1 fruit fly cellular context compared by ENCODE assay signal in genomic region chrX:17249326-17249725, dm6.
A peak's percentile ranks its signal among the peaks of the same experiment; 100 is the strongest.
TF ChIP-seq lines count a peak whose summit lies in the region.

Gene CG8675 (minus strand): TSS chrX:17249502.

TF ChIP-seq in whole organism, embryonic, 481 proteins besides CTCF, POLR2A, EP300 and RAD21 (continued from another document and continues in another):
- TF ChIP-seq ems (GFP tag; optimal IDR thresholded peaks at IDR 0.05; lab: Kevin White, UChicago): no peak
- TF ChIP-seq CG2116 (GFP tag; optimal IDR thresholded peaks at IDR 0.05; lab: Kevin White, UChicago): peak; percentile 9
- TF ChIP-seq CG31365 (tag; optimal IDR thresholded peaks at IDR 0.05; lab: Kevin White, UChicago): no peak
- TF ChIP-seq schlank (tag; optimal IDR thresholded peaks at IDR 0.05; lab: Kevin White, UChicago): no peak
- no peak for TF ChIP-seq Chrac-16 (GFP tag; optimal IDR thresholded peaks at IDR 0.05; lab: Kevin White, UChicago)
- no peak for TF ChIP-seq emc (GFP tag; optimal IDR thresholded peaks at IDR 0.05; lab: Kevin White, UChicago)
- no peak for TF ChIP-seq row (GFP tag; IDR thresholded peaks at IDR 0.05; lab: Robert Waterston, UW)
- no peak for TF ChIP-seq HLH54F (GFP tag; optimal IDR thresholded peaks at IDR 0.05; lab: Kevin White, UChicago)
- TF ChIP-seq PHDP (tag; optimal IDR thresholded peaks at IDR 0.05; lab: Kevin White, UChicago): no peak
- TF ChIP-seq aop (GFP tag; IDR thresholded peaks at IDR 0.05; lab: Robert Waterston, UW): no peak
- no peak for TF ChIP-seq CG33557 (GFP tag; optimal IDR thresholded peaks at IDR 0.05; lab: Kevin White, UChicago)
- TF ChIP-seq trh (GFP tag; optimal IDR thresholded peaks at IDR 0.05; lab: Kevin White, UChicago): no peak
- peak; percentile 1 for TF ChIP-seq Abd-B (GFP tag; optimal IDR thresholded peaks at IDR 0.05; lab: Kevin White, UChicago)
- no peak for TF ChIP-seq ci (GFP tag; IDR thresholded peaks at IDR 0.05; lab: Robert Waterston, UW)
- TF ChIP-seq BEAF-32 (GFP tag; optimal IDR thresholded peaks at IDR 0.05; lab: Kevin White, UChicago): peak; percentile 33
- TF ChIP-seq da (GFP tag; optimal IDR thresholded peaks at IDR 0.05; lab: Kevin White, UChicago): no peak
- peak; percentile 14 for TF ChIP-seq Sry-δ (GFP tag; optimal IDR thresholded peaks at IDR 0.05; lab: Kevin White, UChicago)
- no peak for TF ChIP-seq Hmr (GFP tag; optimal IDR thresholded peaks at IDR 0.05; lab: Kevin White, UChicago)
- TF ChIP-seq CG11723 (GFP tag; optimal IDR thresholded peaks at IDR 0.05; lab: Kevin White, UChicago): no peak
- TF ChIP-seq Vsx1 (GFP tag; optimal IDR thresholded peaks at IDR 0.05; lab: Kevin White, UChicago): no peak
- no peak for TF ChIP-seq CG10565 (GFP tag; optimal IDR thresholded peaks at IDR 0.05; lab: Kevin White, UChicago)
- no peak for TF ChIP-seq lov (optimal IDR thresholded peaks at IDR 0.05; lab: Kevin White, UChicago)
- TF ChIP-seq lov (GFP tag; IDR thresholded peaks at IDR 0.05; lab: Robert Waterston, UW): no peak
- no peak for TF ChIP-seq CG8281 (tag; optimal IDR thresholded peaks at IDR 0.05; lab: Kevin White, UChicago)
- no peak for TF ChIP-seq Hr3 (GFP tag; optimal IDR thresholded peaks at IDR 0.05; lab: Kevin White, UChicago)
- TF ChIP-seq bsh (GFP tag; optimal IDR thresholded peaks at IDR 0.05; lab: Kevin White, UChicago): no peak
- TF ChIP-seq Hand (GFP tag; optimal IDR thresholded peaks at IDR 0.05; lab: Kevin White, UChicago): no peak
- TF ChIP-seq lbe (GFP tag; optimal IDR thresholded peaks at IDR 0.05; lab: Kevin White, UChicago): no peak
- peak; percentile 99 for TF ChIP-seq CG6654 (GFP tag; optimal IDR thresholded peaks at IDR 0.05; lab: Kevin White, UChicago)
- TF ChIP-seq Dek (tag; optimal IDR thresholded peaks at IDR 0.05; lab: Kevin White, UChicago): no peak
- TF ChIP-seq gcm2 (GFP tag; optimal IDR thresholded peaks at IDR 0.05; lab: Kevin White, UChicago): no peak
- no peak for TF ChIP-seq tup (GFP tag; optimal IDR thresholded peaks at IDR 0.05; lab: Kevin White, UChicago)
- TF ChIP-seq Hr51 (GFP tag; optimal IDR thresholded peaks at IDR 0.05; lab: Kevin White, UChicago): no peak
- no peak for TF ChIP-seq gsb-n (tag; optimal IDR thresholded peaks at IDR 0.05; lab: Kevin White, UChicago)
- peak; percentile 92 for TF ChIP-seq gfzf (GFP tag; optimal IDR thresholded peaks at IDR 0.05; lab: Kevin White, UChicago)
- no peak for TF ChIP-seq croc (GFP tag; conservative IDR thresholded peaks at IDR 0.05; lab: Robert Waterston, UW)
- TF ChIP-seq CG10979 (tag; optimal IDR thresholded peaks at IDR 0.05; lab: Kevin White, UChicago): no peak
- peak; percentile 67 for TF ChIP-seq dm (GFP tag; optimal IDR thresholded peaks at IDR 0.05; lab: Kevin White, UChicago)
- TF ChIP-seq org-1 (GFP tag; optimal IDR thresholded peaks at IDR 0.05; lab: Kevin White, UChicago): no peak
- TF ChIP-seq ash1 (GFP tag; optimal IDR thresholded peaks at IDR 0.05; lab: Kevin White, UChicago): no peak
- no peak for TF ChIP-seq CG6683 (GFP tag; optimal IDR thresholded peaks at IDR 0.05; lab: Kevin White, UChicago)
- no peak for TF ChIP-seq Hsf (GFP tag; optimal IDR thresholded peaks at IDR 0.05; lab: Kevin White, UChicago)
- TF ChIP-seq CG13894 (tag; optimal IDR thresholded peaks at IDR 0.05; lab: Kevin White, UChicago): no peak
- TF ChIP-seq CG7357 (GFP tag; IDR thresholded peaks at IDR 0.05; lab: Robert Waterston, UW): no peak
- no peak for TF ChIP-seq H15 (GFP tag; IDR thresholded peaks at IDR 0.05; lab: Robert Waterston, UW)
- no peak for TF ChIP-seq yki (optimal IDR thresholded peaks at IDR 0.05; lab: Kevin White, UChicago)
- TF ChIP-seq slp2 (GFP tag; optimal IDR thresholded peaks at IDR 0.05; lab: Kevin White, UChicago): no peak
- TF ChIP-seq hbn (GFP tag; IDR thresholded peaks at IDR 0.05; lab: Robert Waterston, UW; ENCODE audit: partially characterized antibody): no peak
- TF ChIP-seq CG1647 (GFP tag; optimal IDR thresholded peaks at IDR 0.05; lab: Kevin White, UChicago): no peak
- no peak for TF ChIP-seq fru (optimal IDR thresholded peaks at IDR 0.05; lab: Kevin White, UChicago)
- TF ChIP-seq sc (optimal IDR thresholded peaks at IDR 0.05; lab: Kevin White, UChicago): no peak
- no peak for TF ChIP-seq sc (GFP tag; optimal IDR thresholded peaks at IDR 0.05; lab: Kevin White, UChicago)
- TF ChIP-seq CG10147 (GFP tag; optimal IDR thresholded peaks at IDR 0.05; lab: Kevin White, UChicago): no peak
- no peak for TF ChIP-seq CG15696 (tag; optimal IDR thresholded peaks at IDR 0.05; lab: Kevin White, UChicago)
- TF ChIP-seq pho (GFP tag; optimal IDR thresholded peaks at IDR 0.05; lab: Kevin White, UChicago): no peak
- no peak for TF ChIP-seq GATAe (GFP tag; conservative IDR thresholded peaks at IDR 0.05; lab: Robert Waterston, UW)
- no peak for TF ChIP-seq fd102C (GFP tag; optimal IDR thresholded peaks at IDR 0.05; lab: Kevin White, UChicago)
- no peak for TF ChIP-seq Dip2 (GFP tag; IDR thresholded peaks at IDR 0.05; lab: Robert Waterston, UW)
- no peak for TF ChIP-seq B-H1 (GFP tag; IDR thresholded peaks at IDR 0.05; lab: Robert Waterston, UW)
- TF ChIP-seq CG6813 (GFP tag; optimal IDR thresholded peaks at IDR 0.05; lab: Kevin White, UChicago): no peak
- no peak for TF ChIP-seq disco-r (GFP tag; optimal IDR thresholded peaks at IDR 0.05; lab: Kevin White, UChicago)
- TF ChIP-seq Mad (GFP tag; optimal IDR thresholded peaks at IDR 0.05; lab: Kevin White, UChicago): no peak
- no peak for TF ChIP-seq nerfin-2 (GFP tag; IDR thresholded peaks at IDR 0.05; lab: Robert Waterston, UW; ENCODE audit: partially characterized antibody)
- TF ChIP-seq her (GFP tag; optimal IDR thresholded peaks at IDR 0.05; lab: Kevin White, UChicago): no peak
- no peak for TF ChIP-seq CG10543 (GFP tag; optimal IDR thresholded peaks at IDR 0.05; lab: Kevin White, UChicago)
- no peak for TF ChIP-seq CG8924 (tag; optimal IDR thresholded peaks at IDR 0.05; lab: Kevin White, UChicago)
- no peak for TF ChIP-seq CG8944 (GFP tag; optimal IDR thresholded peaks at IDR 0.05; lab: Kevin White, UChicago)
- TF ChIP-seq CG2120 (GFP tag; optimal IDR thresholded peaks at IDR 0.05; lab: Kevin White, UChicago): no peak
- TF ChIP-seq ind (GFP tag; optimal IDR thresholded peaks at IDR 0.05; lab: Kevin White, UChicago): no peak
- no peak for TF ChIP-seq Spps (tag; optimal IDR thresholded peaks at IDR 0.05; lab: Kevin White, UChicago)
- no peak for TF ChIP-seq CG2889 (GFP tag; IDR thresholded peaks at IDR 0.05; lab: Robert Waterston, UW)
- no peak for TF ChIP-seq NC2β (GFP tag; optimal IDR thresholded peaks at IDR 0.05; lab: Kevin White, UChicago)
- TF ChIP-seq gt (GFP tag; IDR thresholded peaks at IDR 0.05; lab: Robert Waterston, UW): no peak
- no peak for TF ChIP-seq Dad (GFP tag; optimal IDR thresholded peaks at IDR 0.05; lab: Kevin White, UChicago)
- TF ChIP-seq trem (tag; optimal IDR thresholded peaks at IDR 0.05; lab: Kevin White, UChicago): peak; percentile 4
- TF ChIP-seq CG6791 (GFP tag; IDR thresholded peaks at IDR 0.05; lab: Robert Waterston, UW; ENCODE audit: partially characterized antibody): 0 out of 3 replicates have a peak, but pooled peaks have one; percentile 41
- TF ChIP-seq CG17568 (GFP tag; optimal IDR thresholded peaks at IDR 0.05; lab: Kevin White, UChicago): no peak
- TF ChIP-seq CG31388 (GFP tag; optimal IDR thresholded peaks at IDR 0.05; lab: Kevin White, UChicago): no peak
- TF ChIP-seq Mrtf (GFP tag; IDR thresholded peaks at IDR 0.05; lab: Robert Waterston, UW): no peak
- no peak for TF ChIP-seq CG4282 (GFP tag; optimal IDR thresholded peaks at IDR 0.05; lab: Kevin White, UChicago)
- peak; percentile 16 for TF ChIP-seq CG2712 (tag; optimal IDR thresholded peaks at IDR 0.05; lab: Kevin White, UChicago)
- TF ChIP-seq dysf (GFP tag; IDR thresholded peaks at IDR 0.05; lab: Robert Waterston, UW): no peak
- no peak for TF ChIP-seq ro (GFP tag; IDR thresholded peaks at IDR 0.05; lab: Robert Waterston, UW)
- TF ChIP-seq CG1233 (GFP tag; optimal IDR thresholded peaks at IDR 0.05; lab: Kevin White, UChicago): no peak
- TF ChIP-seq CG8765 (GFP tag; IDR thresholded peaks at IDR 0.05; lab: Robert Waterston, UW): no peak
- no peak for TF ChIP-seq fd64A (GFP tag; optimal IDR thresholded peaks at IDR 0.05; lab: Kevin White, UChicago)
- TF ChIP-seq CrebB (tag; optimal IDR thresholded peaks at IDR 0.05; lab: Kevin White, UChicago): no peak
- TF ChIP-seq en (GFP tag; optimal IDR thresholded peaks at IDR 0.05; lab: Kevin White, UChicago): no peak
- TF ChIP-seq CG10654 (GFP tag; optimal IDR thresholded peaks at IDR 0.05; lab: Kevin White, UChicago): no peak
- TF ChIP-seq HHEX (GFP tag; optimal IDR thresholded peaks at IDR 0.05; lab: Kevin White, UChicago): no peak
- TF ChIP-seq crp (GFP tag; optimal IDR thresholded peaks at IDR 0.05; lab: Kevin White, UChicago): no peak
- TF ChIP-seq CG6254 (GFP tag; optimal IDR thresholded peaks at IDR 0.05; lab: Kevin White, UChicago): no peak
- no peak for TF ChIP-seq CG11085 (GFP tag; IDR thresholded peaks at IDR 0.05; lab: Robert Waterston, UW)
- no peak for TF ChIP-seq fu2 (GFP tag; optimal IDR thresholded peaks at IDR 0.05; lab: Kevin White, UChicago)
- TF ChIP-seq Ptx1 (GFP tag; IDR thresholded peaks at IDR 0.05; lab: Robert Waterston, UW): no peak
- no peak for TF ChIP-seq CG12942 (GFP tag; optimal IDR thresholded peaks at IDR 0.05; lab: Kevin White, UChicago)
- no peak for TF ChIP-seq inv (GFP tag; IDR thresholded peaks at IDR 0.05; lab: Robert Waterston, UW; ENCODE audit: partially characterized antibody)
- TF ChIP-seq Doc3 (GFP tag; IDR thresholded peaks at IDR 0.05; lab: Robert Waterston, UW; ENCODE audit: partially characterized antibody): no peak
- TF ChIP-seq Med (GFP tag; lab: Kevin White, UChicago): peak; percentile 70
- no peak for TF ChIP-seq zfh1 (GFP tag; IDR thresholded peaks at IDR 0.05; lab: Robert Waterston, UW)
- no peak for TF ChIP-seq psq (GFP tag; optimal IDR thresholded peaks at IDR 0.05; lab: Kevin White, UChicago)
- peak; percentile 19 for TF ChIP-seq nmo (GFP tag; optimal IDR thresholded peaks at IDR 0.05; lab: Kevin White, UChicago)
- TF ChIP-seq vfl (GFP tag; optimal IDR thresholded peaks at IDR 0.05; lab: Kevin White, UChicago): no peak
- no peak for TF ChIP-seq CG16779 (GFP tag; IDR thresholded peaks at IDR 0.05; lab: Robert Waterston, UW)
- TF ChIP-seq wek (GFP tag; optimal IDR thresholded peaks at IDR 0.05; lab: Kevin White, UChicago): no peak
- no peak for TF ChIP-seq corto (GFP tag; optimal IDR thresholded peaks at IDR 0.05; lab: Kevin White, UChicago)
- no peak for TF ChIP-seq ranshi (GFP tag; IDR thresholded peaks at IDR 0.05; lab: Robert Waterston, UW)
- TF ChIP-seq sqz (GFP tag; optimal IDR thresholded peaks at IDR 0.05; lab: Kevin White, UChicago): no peak
- TF ChIP-seq CG16863 (GFP tag; optimal IDR thresholded peaks at IDR 0.05; lab: Kevin White, UChicago): no peak
- no peak for TF ChIP-seq ato (GFP tag; IDR thresholded peaks at IDR 0.05; lab: Robert Waterston, UW; ENCODE audit: partially characterized antibody)
- TF ChIP-seq tx (GFP tag; optimal IDR thresholded peaks at IDR 0.05; lab: Kevin White, UChicago): no peak
- no peak for TF ChIP-seq CG11504 (tag; optimal IDR thresholded peaks at IDR 0.05; lab: Kevin White, UChicago)
- no peak for TF ChIP-seq CG15011 (GFP tag; optimal IDR thresholded peaks at IDR 0.05; lab: Kevin White, UChicago)
- TF ChIP-seq CG18619 (GFP tag; optimal IDR thresholded peaks at IDR 0.05; lab: Kevin White, UChicago): no peak
- no peak for TF ChIP-seq Awh (GFP tag; IDR thresholded peaks at IDR 0.05; lab: Robert Waterston, UW)
- TF ChIP-seq CG17361 (GFP tag; IDR thresholded peaks at IDR 0.05; lab: Robert Waterston, UW): no peak
- no peak for TF ChIP-seq prd (optimal IDR thresholded peaks at IDR 0.05; lab: Kevin White, UChicago)
- no peak for TF ChIP-seq prd (GFP tag; IDR thresholded peaks at IDR 0.05; lab: Robert Waterston, UW)
- no peak for TF ChIP-seq CG11093 (GFP tag; IDR thresholded peaks at IDR 0.05; lab: Robert Waterston, UW)
- no peak for TF ChIP-seq run (tag; optimal IDR thresholded peaks at IDR 0.05; lab: Kevin White, UChicago)
- TF ChIP-seq CG4820 (GFP tag; optimal IDR thresholded peaks at IDR 0.05; lab: Kevin White, UChicago): no peak
- TF ChIP-seq CG8089 (GFP tag; optimal IDR thresholded peaks at IDR 0.05; lab: Kevin White, UChicago): no peak
- TF ChIP-seq cato (GFP tag; optimal IDR thresholded peaks at IDR 0.05; lab: Kevin White, UChicago; ENCODE audit: borderline replicate concordance): no peak
- no peak for TF ChIP-seq gcm (GFP tag; optimal IDR thresholded peaks at IDR 0.05; lab: Kevin White, UChicago)
- no peak for TF ChIP-seq CG3065 (GFP tag; optimal IDR thresholded peaks at IDR 0.05; lab: Kevin White, UChicago)
- TF ChIP-seq CG13123 (GFP tag; optimal IDR thresholded peaks at IDR 0.05; lab: Kevin White, UChicago): no peak
- TF ChIP-seq unc-4 (GFP tag; IDR thresholded peaks at IDR 0.05; lab: Robert Waterston, UW; ENCODE audit: partially characterized antibody): no peak
- TF ChIP-seq Bgb (GFP tag; IDR thresholded peaks at IDR 0.05; lab: Robert Waterston, UW; ENCODE audit: partially characterized antibody): 0 out of 2 replicates have a peak, but pooled peaks have one; percentile 27
- no peak for TF ChIP-seq nerfin-1 (tag; optimal IDR thresholded peaks at IDR 0.05; lab: Kevin White, UChicago)
- TF ChIP-seq CG14050 (GFP tag; IDR thresholded peaks at IDR 0.05; lab: Robert Waterston, UW): no peak
- no peak for TF ChIP-seq CG18262 (tag; optimal IDR thresholded peaks at IDR 0.05; lab: Kevin White, UChicago)
- TF ChIP-seq D19B (GFP tag; optimal IDR thresholded peaks at IDR 0.05; lab: Kevin White, UChicago): no peak
- no peak for TF ChIP-seq Optix (GFP tag; IDR thresholded peaks at IDR 0.05; lab: Robert Waterston, UW)
- no peak for TF ChIP-seq Nf-YC (tag; optimal IDR thresholded peaks at IDR 0.05; lab: Kevin White, UChicago)
- no peak for TF ChIP-seq CG16815 (GFP tag; optimal IDR thresholded peaks at IDR 0.05; lab: Kevin White, UChicago)
- TF ChIP-seq CG3847 (GFP tag; IDR thresholded peaks at IDR 0.05; lab: Robert Waterston, UW): 0 out of 2 replicates have a peak, but pooled peaks have one; percentile 24
- no peak for TF ChIP-seq Dfd (GFP tag; optimal IDR thresholded peaks at IDR 0.05; lab: Kevin White, UChicago)
- no peak for TF ChIP-seq CG11398 (GFP tag; optimal IDR thresholded peaks at IDR 0.05; lab: Kevin White, UChicago)
- peak; percentile 24; the same call in 1 of the 2 replicates for TF ChIP-seq CG13287 (GFP tag; IDR thresholded peaks at IDR 0.05; lab: Robert Waterston, UW; ENCODE audit: partially characterized antibody)
- TF ChIP-seq CG17328 (GFP tag; IDR thresholded peaks at IDR 0.05; lab: Robert Waterston, UW): no peak
